Fruit fly (Drosophila melanogaster) whole organism, adult: ENCODE results near the gene Mondo.

Experiments used
- CG12768 ChIP-seq: fragments of 200-800 bp; sonication (Bioruptor generic); optimal IDR thresholded peaks from 2 replicates; lab custom pipeline; 2017; ENCODE audit warnings: missing biosample characterization, missing genetic modification characterization, mild to moderate bottlenecking, moderate library complexity, missing genetic modification reagents
- CG14711 ChIP-seq: fragments of 200-800 bp; sonication (Bioruptor generic); optimal IDR thresholded peaks from 2 replicates; lab custom pipeline; 2018; ENCODE audit warnings: missing biosample characterization, mild to moderate bottlenecking, missing genetic modification characterization, moderate library complexity
- CG33017 ChIP-seq: fragments of 200-800 bp; sonication (Bioruptor generic); optimal IDR thresholded peaks from 2 replicates; lab custom pipeline; 2018; ENCODE audit warnings: missing biosample characterization, mild to moderate bottlenecking, missing genetic modification characterization, moderate library complexity
- CG5204 ChIP-seq: fragments of 200-800 bp; sonication (Bioruptor generic); optimal IDR thresholded peaks from 2 replicates; lab custom pipeline; 2016; ENCODE audit warnings: missing biosample characterization, missing genetic modification characterization
- CG7045 ChIP-seq: fragments of 200-800 bp; sonication (Bioruptor generic); optimal IDR thresholded peaks from 2 replicates; lab custom pipeline; 2017; ENCODE audit warnings: missing biosample characterization, mild to moderate bottlenecking, missing genetic modification characterization
- CG7101 ChIP-seq: fragments of 200-800 bp; sonication (Bioruptor generic); optimal IDR thresholded peaks from 2 replicates; lab custom pipeline; 2018; ENCODE audit warnings: missing biosample characterization, mild to moderate bottlenecking, missing genetic modification characterization, moderate library complexity
- Mnt ChIP-seq: fragments of 200-800 bp; sonication (Bioruptor generic); optimal IDR thresholded peaks from 2 replicates; lab custom pipeline; 2016; ENCODE audit warnings: missing biosample characterization, mild to moderate bottlenecking, missing genetic modification characterization
- bab1 ChIP-seq: fragments of 200-800 bp; sonication (Bioruptor generic); optimal IDR thresholded peaks from 3 replicates; lab custom pipeline; 2019; ENCODE audit warnings: missing biosample characterization, mild to moderate bottlenecking, missing genetic modification characterization, moderate library complexity
- cnc ChIP-seq, 2 experiments: fragments of >200 bp; optimal IDR thresholded peaks; 2 replicates each; lab custom pipeline; 2017
- pad ChIP-seq: fragments of 200-800 bp; sonication (Bioruptor generic); optimal IDR thresholded peaks from 3 replicates; lab custom pipeline; 2017; ENCODE audit warnings: missing biosample characterization, missing genetic modification characterization, mild to moderate bottlenecking, moderate library complexity, missing genetic modification reagents
- tj ChIP-seq: fragments of 200-800 bp; sonication (Bioruptor generic); optimal IDR thresholded peaks from 3 replicates; lab custom pipeline; 2017; ENCODE audit warnings: missing biosample characterization, mild to moderate bottlenecking, missing genetic modification characterization, moderate library complexity
- toe ChIP-seq: fragments of 200-800 bp; sonication (Bioruptor generic); optimal IDR thresholded peaks from 2 replicates; lab custom pipeline; 2016; ENCODE audit warnings: missing biosample characterization, missing genetic modification characterization

DNA sequence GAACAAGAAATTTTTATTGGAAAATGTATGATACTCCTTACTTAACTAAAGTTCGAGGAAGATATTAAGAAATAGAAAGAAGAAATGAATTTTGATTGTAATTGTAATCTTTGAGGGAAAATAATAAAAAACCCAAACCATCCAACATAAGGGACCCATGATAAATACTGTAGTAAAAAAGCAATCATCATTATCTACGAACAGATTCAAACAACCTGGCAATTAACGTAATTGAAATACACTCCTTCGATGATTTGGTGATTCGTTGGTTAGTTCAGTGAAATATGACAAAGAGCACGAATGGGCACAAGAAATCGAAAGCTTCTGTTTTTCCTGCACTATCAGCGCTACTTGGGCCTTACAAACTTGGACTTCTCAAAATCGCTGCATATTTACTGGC is 19.4 kb downstream of the Mondo start, which contains the start of gene Gr39a:
- TF ChIP-seq pad (GFP tag; lab: Kevin White, UChicago) (no peak), CG5204 (GFP tag; lab: Kevin White, UChicago) (no peak), CG33017 (no peak), toe (no peak), tj (GFP tag; lab: Kevin White, UChicago) (no peak), CG7045 (GFP tag; lab: Kevin White, UChicago) (no peak), CG14711 (tag; lab: Kevin White, UChicago) (no peak), cnc (optimal IDR thresholded peaks at IDR 0.05; lab: Kevin White, UChicago) (no peak), bab1 (no peak), Mnt (GFP tag; lab: Kevin White, UChicago) (no peak), CG7101 (no peak), CG12768 (GFP tag; lab: Kevin White, UChicago) (no peak)
